Fruit fly (Drosophila melanogaster): ENCODE results near the gene CG6813.
A peak's percentile ranks its signal among the peaks of the same experiment; 100 is the strongest.

Gene CG6813

DNA sequence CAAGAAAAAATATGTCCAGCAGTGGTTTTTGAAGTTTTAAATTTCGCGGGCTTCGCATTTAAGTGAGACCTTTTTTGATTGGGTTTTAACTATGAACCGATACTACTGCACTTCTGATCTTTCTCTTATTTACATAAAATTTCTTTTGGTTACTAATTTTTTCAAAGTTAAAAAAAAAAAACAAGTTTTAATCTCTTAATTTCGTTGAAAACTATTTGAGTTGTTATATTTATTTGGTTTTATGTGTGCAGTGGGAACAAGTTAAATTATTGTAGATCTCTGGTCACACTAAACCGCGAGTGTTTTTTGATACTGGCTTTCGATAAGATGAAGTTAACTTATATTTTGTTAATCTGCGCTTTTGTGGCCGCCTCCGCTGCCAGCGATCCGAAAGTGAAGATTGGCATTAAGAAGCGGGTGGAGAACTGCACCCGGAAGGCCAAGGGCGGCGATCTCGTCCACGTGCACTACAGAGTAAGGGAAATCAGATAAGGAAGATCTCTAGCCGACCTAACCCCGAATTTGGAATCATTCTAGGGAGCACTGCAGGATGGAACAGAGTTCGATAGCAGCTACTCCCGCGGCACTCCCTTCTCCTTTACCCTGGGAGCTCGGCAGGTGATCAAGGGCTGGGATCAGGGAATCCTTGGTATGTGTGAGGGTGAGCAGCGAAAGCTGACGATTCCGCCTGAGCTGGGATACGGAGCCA is 47.7 kb upstream of the CG6813 start, which contains the start of gene CG14715 (continued):
- TF ChIP-seq sc (optimal IDR thresholded peaks at IDR 0.05) (no peak), sc (GFP tag; optimal IDR thresholded peaks at IDR 0.05) (no peak), sd (tag; optimal IDR thresholded peaks at IDR 0.05) (no peak), Ets65A (GFP tag) (peak; percentile 85), Stat92E (GFP tag; optimal IDR thresholded peaks at IDR 0.05) (no peak), zfh1 (GFP tag; IDR thresholded peaks at IDR 0.05) (no peak), CG3163 (GFP tag; optimal IDR thresholded peaks at IDR 0.05) (peak; percentile 13), CG7745 (tag; optimal IDR thresholded peaks at IDR 0.05) (no peak), CG8290 (GFP tag; optimal IDR thresholded peaks at IDR 0.05) (peak; percentile 46), CG8290 (tag; optimal IDR thresholded peaks at IDR 0.05) (no peak), Dad (GFP tag; optimal IDR thresholded peaks at IDR 0.05) (peak; percentile 29), Adf1 (GFP tag; IDR thresholded peaks at IDR 0.05) (no peak), Gsc (GFP tag; IDR thresholded peaks at IDR 0.05) (no peak), Poxn (GFP tag; IDR thresholded peaks at IDR 0.05) (no peak), ci (GFP tag; IDR thresholded peaks at IDR 0.05) (no peak), CG14014 (GFP tag; IDR thresholded peaks at IDR 0.05) (peak; percentile 13; the same call in 1 of the 2 replicates), CG10147 (GFP tag; optimal IDR thresholded peaks at IDR 0.05) (no peak), CG11456 (GFP tag; IDR thresholded peaks at IDR 0.05) (no peak), CG1024 (GFP tag; IDR thresholded peaks at IDR 0.05) (no peak), MBD-R2 (GFP tag; IDR thresholded peaks at IDR 0.05) (peak; percentile 67), CG17802 (tag; optimal IDR thresholded peaks at IDR 0.05) (peak; percentile 65), ap (GFP tag; IDR thresholded peaks at IDR 0.05) (no peak), zfh2 (GFP tag; optimal IDR thresholded peaks at IDR 0.05) (peak; percentile 39), CG6683 (GFP tag; optimal IDR thresholded peaks at IDR 0.05) (no peak), CG1603 (tag; optimal IDR thresholded peaks at IDR 0.05) (no peak), Hr3 (GFP tag; optimal IDR thresholded peaks at IDR 0.05) (peak; percentile 42), mam (GFP tag; optimal IDR thresholded peaks at IDR 0.05) (peak; percentile 44), kah (GFP tag; optimal IDR thresholded peaks at IDR 0.05) (no peak), CG34376 (GFP tag; optimal IDR thresholded peaks at IDR 0.05) (no peak), CG4617 (GFP tag; optimal IDR thresholded peaks at IDR 0.05; ENCODE audit: borderline replicate concordance) (peak; percentile 68), CG6254 (GFP tag; optimal IDR thresholded peaks at IDR 0.05) (no peak), CG6272 (GFP tag; IDR thresholded peaks at IDR 0.05) (no peak), tgo (GFP tag; IDR thresholded peaks at IDR 0.05) (peak; percentile 69), CG2889 (GFP tag; IDR thresholded peaks at IDR 0.05) (no peak), CG15073 (GFP tag; optimal IDR thresholded peaks at IDR 0.05) (no peak), CG14441 (GFP tag; IDR thresholded peaks at IDR 0.05) (peak; percentile 63), cg (GFP tag; optimal IDR thresholded peaks at IDR 0.05) (no peak), Deaf1 (tag; optimal IDR thresholded peaks at IDR 0.05) (no peak), CG12769 (tag; optimal IDR thresholded peaks at IDR 0.05) (no peak), emc (GFP tag; optimal IDR thresholded peaks at IDR 0.05) (no peak), Trl (optimal IDR thresholded peaks at IDR 0.05) (no peak), Trl (GFP tag; optimal IDR thresholded peaks at IDR 0.05) (no peak), CG17328 (GFP tag; IDR thresholded peaks at IDR 0.05) (no peak), bcd (GFP tag; optimal IDR thresholded peaks at IDR 0.05) (peak; percentile 25), zen (tag; optimal IDR thresholded peaks at IDR 0.05) (peak; percentile 18), Hr39 (optimal IDR thresholded peaks at IDR 0.05) (no peak), CG1529 (GFP tag; optimal IDR thresholded peaks at IDR 0.05) (no peak), Max (GFP tag; optimal IDR thresholded peaks at IDR 0.05) (peak; percentile 29), CG17361 (GFP tag; IDR thresholded peaks at IDR 0.05) (peak; percentile 60; the same call in 2 of the 3 replicates), Antp (GFP tag; optimal IDR thresholded peaks at IDR 0.05) (peak; percentile 43), CG18599 (GFP tag; optimal IDR thresholded peaks at IDR 0.05) (no peak), Xrp1 (GFP tag; IDR thresholded peaks at IDR 0.05) (peak; percentile 56; the same call in 1 of the 2 replicates)

All from whole organism, embryonic.